Worm (Caenorhabditis elegans): ENCODE data around the gene pudl-2.

The pudl-2 gene

ce11 chrIV:2805525-2805924 lies 29.1 kb upstream of the pudl-2 start, which contains the start of gene Y54G2A.45:
Y54G2A.45 (plus strand) TSS chrIV:2805857.
- TF ChIP-seq nhr-19 (GFP tag; conservative IDR thresholded peaks at IDR 0.05) (peak; percentile 26), hlh-17 (GFP tag; optimal IDR thresholded peaks at IDR 0.05; ENCODE audit: borderline replicate concordance) (no peak), swsn-7 (tag; optimal IDR thresholded peaks at IDR 0.05) (peak; percentile 23), elt-2 (tag; optimal IDR thresholded peaks at IDR 0.05) (peak; percentile 64), Y116A8C.19 (tag; optimal IDR thresholded peaks at IDR 0.05; ENCODE audit: borderline replicate concordance) (no peak), nhr-90 (tag; optimal IDR thresholded peaks at IDR 0.05; ENCODE audit: poor library complexity) (peak; percentile 40), nhr-71 (tag; optimal IDR thresholded peaks at IDR 0.05) (peak; percentile 61), sup-37 (GFP tag; optimal IDR thresholded peaks at IDR 0.05) (no peak), ztf-4 (tag; optimal IDR thresholded peaks at IDR 0.05) (no peak), lin-35 (GFP tag; optimal IDR thresholded peaks at IDR 0.05) (peak in 1 of 2 experiments; percentile 55), rnt-1 (tag; optimal IDR thresholded peaks at IDR 0.05) (peak; percentile 60), ces-1 (GFP tag; optimal IDR thresholded peaks at IDR 0.05) (no peak), nhr-20 (tag; optimal IDR thresholded peaks at IDR 0.05) (peak; percentile 40), pqm-1 (tag; optimal IDR thresholded peaks at IDR 0.05) (peak; percentile 40), xbp-1 (tag; optimal IDR thresholded peaks at IDR 0.05) (peak; percentile 0), ceh-88 (GFP tag; IDR thresholded peaks at IDR 0.05) (no peak), pag-3 (tag; optimal IDR thresholded peaks at IDR 0.05; ENCODE audit: borderline replicate concordance, insufficient read depth) (no peak), dpl-1 (GFP tag; optimal IDR thresholded peaks at IDR 0.05) (peak in 1 of 3 experiments; percentile 5), lin-39 (tag; optimal IDR thresholded peaks at IDR 0.05) (no peak), lin-14 (GFP tag; optimal IDR thresholded peaks at IDR 0.05) (no peak), mdl-1 (tag; optimal IDR thresholded peaks at IDR 0.05) (peak in 1 of 2 experiments; percentile 28), lsy-2 (tag; optimal IDR thresholded peaks at IDR 0.05) (peak in 1 of 2 experiments; percentile 57), efl-3 (GFP tag; optimal IDR thresholded peaks at IDR 0.05) (no peak), C16A3.4 (tag; optimal IDR thresholded peaks at IDR 0.05) (peak; percentile 14), skn-1 (tag; optimal IDR thresholded peaks at IDR 0.05) (no peak), zip-4 (GFP tag; optimal IDR thresholded peaks at IDR 0.05) (no peak), nhr-77 (tag; optimal IDR thresholded peaks at IDR 0.05) (peak; percentile 5), hpl-2 (GFP tag; optimal IDR thresholded peaks at IDR 0.05) (peak; percentile 1), ceh-82 (tag; optimal IDR thresholded peaks at IDR 0.05) (peak in 1 of 3 experiments; percentile 6), ceh-63 (GFP tag; optimal IDR thresholded peaks at IDR 0.05) (no peak), dsc-1 (tag; optimal IDR thresholded peaks at IDR 0.05) (peak; percentile 18), egl-13 (tag; optimal IDR thresholded peaks at IDR 0.05) (peak; percentile 18), efl-1 (optimal IDR thresholded peaks at IDR 0.05) (peak in 1 of 2 experiments; percentile 32), efl-1 (GFP tag; optimal IDR thresholded peaks at IDR 0.05 in 1 of 2) (no peak), nhr-47 (tag; optimal IDR thresholded peaks at IDR 0.05) (peak; percentile 57), snu-23 (GFP tag; optimal IDR thresholded peaks at IDR 0.05) (peak; percentile 36), ama-1 (optimal IDR thresholded peaks at IDR 0.05) (no peak), fos-1 (tag; optimal IDR thresholded peaks at IDR 0.05) (no peak)

- TF ChIP-seq elt-3 (tag; optimal IDR thresholded peaks at IDR 0.05): no peak
- no peak for TF ChIP-seq nhr-12 (tag; optimal IDR thresholded peaks at IDR 0.05)
- TF ChIP-seq mab-9 (GFP tag; IDR thresholded peaks at IDR 0.05): no peak
- TF ChIP-seq ceh-82 (tag; optimal IDR thresholded peaks at IDR 0.05): no peak
These were observed 26.5 kb upstream of the pudl-2 start for ce11 chrIV:2808154-2808553.
